Fruit fly (Drosophila melanogaster) whole organism, embryonic: Measurements from ENCODE around the gene Rab30.

Experiments
- Atf3 ChIP-seq: fragments of 200-800 bp; sonication (Bioruptor generic); optimal IDR thresholded peaks from 3 replicates; lab custom pipeline; 2016; ENCODE audit warnings: missing biosample characterization, missing genetic modification characterization
- B-H2 ChIP-seq: fragments of 200-800 bp; sonication (Bioruptor generic); optimal IDR thresholded peaks from 2 replicates; lab custom pipeline; 2018; ENCODE audit warnings: missing biosample characterization, mild to moderate bottlenecking, missing genetic modification characterization
- Bdp1 ChIP-seq: fragments of 200-800 bp; sonication (Bioruptor generic); optimal IDR thresholded peaks from 3 replicates; lab custom pipeline; 2016; ENCODE audit warnings: missing biosample characterization, missing genetic modification characterization
- Blimp-1 ChIP-seq: fragments of 200-800 bp; sonication (Bioruptor generic); optimal IDR thresholded peaks from 3 replicates; lab custom pipeline; 2018; ENCODE audit warnings: missing biosample characterization, missing genetic modification characterization, mild to moderate bottlenecking, moderate library complexity, missing genetic modification reagents
- CG10979 ChIP-seq: fragments of 200-800 bp; sonication (Bioruptor generic); optimal IDR thresholded peaks from 2 replicates; lab custom pipeline; 2018; ENCODE audit warnings: missing biosample characterization, mild to moderate bottlenecking, missing genetic modification characterization, moderate library complexity
- CG12299 ChIP-seq: fragments of 200-800 bp; sonication (Bioruptor generic); optimal IDR thresholded peaks from 2 replicates; lab custom pipeline; 2018; ENCODE audit warnings: missing biosample characterization, mild to moderate bottlenecking, missing genetic modification characterization
- CG17361 ChIP-seq: fragments of 200-800 bp; sonication (Bioruptor generic); IDR thresholded peaks from 3 replicates; pipeline ENCODE4 v1.3.6; 2022; ENCODE audit warnings: missing biosample characterization, missing genetic modification characterization
- CG18262 ChIP-seq: fragments of 200-800 bp; optimal IDR thresholded peaks from 3 replicates; lab custom pipeline; 2019; ENCODE audit warnings: missing biosample characterization, mild to moderate bottlenecking, missing genetic modification characterization, moderate library complexity
- CG2120 ChIP-seq: fragments of 200-800 bp; sonication (Bioruptor generic); optimal IDR thresholded peaks from 3 replicates; lab custom pipeline; 2016; ENCODE audit warnings: missing biosample characterization, missing genetic modification characterization
- CG3838 ChIP-seq: fragments of 200-800 bp; sonication (Bioruptor generic); optimal IDR thresholded peaks from 3 replicates; lab custom pipeline; 2016; ENCODE audit warnings: missing biosample characterization, missing genetic modification characterization
- CG3995 ChIP-seq: fragments of 200-800 bp; sonication (Bioruptor generic); optimal IDR thresholded peaks from 3 replicates; lab custom pipeline; 2016; ENCODE audit warnings: missing biosample characterization, missing genetic modification characterization
- CG43689 ChIP-seq: fragments of 200-800 bp; sonication (Bioruptor generic); IDR thresholded peaks from 2 replicates; pipeline ENCODE4 v1.3.6; 2022; ENCODE audit warnings: missing biosample characterization, missing genetic modification characterization
- CG4404 ChIP-seq: fragments of 200-800 bp; sonication (Bioruptor generic); IDR thresholded peaks from 2 replicates; pipeline ENCODE4 v1.3.6; 2022; ENCODE audit warnings: missing biosample characterization, missing genetic modification characterization
- CG5953 ChIP-seq: fragments of 200-800 bp; sonication (Bioruptor generic); IDR thresholded peaks from 2 replicates; pipeline ENCODE4 v1.3.6; 2022; ENCODE audit warnings: missing biosample characterization, missing genetic modification characterization
- CG6813 ChIP-seq: fragments of 200-800 bp; sonication (Bioruptor generic); optimal IDR thresholded peaks from 2 replicates; lab custom pipeline; 2017; ENCODE audit warnings: missing biosample characterization, missing genetic modification characterization, mild to moderate bottlenecking, moderate library complexity, missing genetic modification reagents
- CG8290 ChIP-seq, 3 experiments: fragments of 200-800 bp; sonication (Bioruptor generic); optimal IDR thresholded peaks; 2 replicates each; lab custom pipeline; 2016 to 2019; ENCODE audit warnings: missing biosample characterization in 3 of 3, missing genetic modification characterization in 3 of 3, mild to moderate bottlenecking in 2 of 3, moderate library complexity in 1 of 3
- CG8924 ChIP-seq: fragments of 200-800 bp; optimal IDR thresholded peaks from 3 replicates; lab custom pipeline; 2019; ENCODE audit warnings: missing biosample characterization, mild to moderate bottlenecking, missing genetic modification characterization, moderate library complexity
- CG8944 ChIP-seq: fragments of 200-800 bp; sonication (Bioruptor generic); optimal IDR thresholded peaks from 3 replicates; lab custom pipeline; 2016; ENCODE audit warnings: missing biosample characterization, missing genetic modification characterization
- CG9437 ChIP-seq: fragments of 200-800 bp; sonication (Bioruptor generic); optimal IDR thresholded peaks from 2 replicates; lab custom pipeline; 2018; ENCODE audit warnings: missing biosample characterization, mild to moderate bottlenecking, missing genetic modification characterization
- CTCF ChIP-seq: fragments of 200-800 bp; sonication (Bioruptor generic); optimal IDR thresholded peaks from 2 replicates; lab custom pipeline; 2017; ENCODE audit warnings: missing biosample characterization, mild to moderate bottlenecking, missing genetic modification characterization, moderate library complexity
- Camta ChIP-seq: fragments of 200-800 bp; sonication (Bioruptor generic); optimal IDR thresholded peaks from 2 replicates; lab custom pipeline; 2016; ENCODE audit warnings: missing biosample characterization, missing genetic modification characterization
- D19A ChIP-seq: fragments of 200-800 bp; optimal IDR thresholded peaks from 3 replicates; lab custom pipeline; 2019; ENCODE audit warnings: missing biosample characterization, mild to moderate bottlenecking, missing genetic modification characterization, moderate library complexity
- Deaf1 ChIP-seq: fragments of 200-800 bp; optimal IDR thresholded peaks from 3 replicates; lab custom pipeline; 2019; ENCODE audit warnings: missing biosample characterization, mild to moderate bottlenecking, missing genetic modification characterization, moderate library complexity
- GATAe ChIP-seq: fragments of 200-800 bp; sonication (Bioruptor generic); conservative IDR thresholded peaks from 2 replicates; pipeline ENCODE4 v1.3.6; 2022; ENCODE audit warnings: missing biosample characterization, missing genetic modification characterization
- Hr3 ChIP-seq: fragments of 200-800 bp; sonication (Bioruptor generic); optimal IDR thresholded peaks from 3 replicates; lab custom pipeline; 2016; ENCODE audit warnings: missing biosample characterization, missing genetic modification characterization
- Hr78 ChIP-seq, 2 experiments: fragments of 200-800 bp in 1 of 2; fragments of >200 bp in 1 of 2; sonication (Bioruptor generic) in 1 of 2; optimal IDR thresholded peaks; 2 replicates each; lab custom pipeline; 2017 to 2019; ENCODE audit warnings: missing biosample characterization in 2 of 2, missing genetic modification characterization in 2 of 2, mild to moderate bottlenecking in 1 of 2, moderate library complexity in 1 of 2
- Lim3 ChIP-seq: fragments of 200-800 bp; sonication (Bioruptor generic); IDR thresholded peaks from 2 replicates; pipeline ENCODE4 v1.3.6; 2022; ENCODE audit warnings: missing biosample characterization, missing genetic modification characterization
- Mad ChIP-seq: fragments of 200-800 bp; sonication (Bioruptor generic); optimal IDR thresholded peaks from 2 replicates; lab custom pipeline; 2016; ENCODE audit warnings: missing biosample characterization, missing genetic modification characterization
- Oli ChIP-seq: fragments of 200-800 bp; sonication (Bioruptor generic); optimal IDR thresholded peaks from 2 replicates; lab custom pipeline; 2018; ENCODE audit warnings: missing biosample characterization, mild to moderate bottlenecking, missing genetic modification characterization, moderate library complexity
- Poxn ChIP-seq: fragments of 200-800 bp; sonication (Bioruptor generic); IDR thresholded peaks from 2 replicates; pipeline ENCODE4 v1.3.6; 2022; ENCODE audit warnings: missing biosample characterization, missing genetic modification characterization
- Sry-β ChIP-seq: fragments of 200-800 bp; sonication (Bioruptor generic); optimal IDR thresholded peaks from 2 replicates; lab custom pipeline; 2018; ENCODE audit warnings: missing biosample characterization, mild to moderate bottlenecking, missing genetic modification characterization, moderate library complexity
- Ssrp ChIP-seq: fragments of 200-800 bp; sonication (Bioruptor generic); optimal IDR thresholded peaks from 2 replicates; lab custom pipeline; 2018; ENCODE audit warnings: missing biosample characterization, mild to moderate bottlenecking, missing genetic modification characterization, moderate library complexity
- Trl ChIP-seq, 3 experiments: fragments of >200 bp in 2 of 3; fragments of 200-800 bp in 1 of 3; sonication (Bioruptor generic) in 1 of 3; optimal IDR thresholded peaks; 2 replicates in 1 of 3; 3 replicates in 2 of 3; lab custom pipeline; 2016 to 2017; ENCODE audit warnings: missing biosample characterization in 1 of 3, missing genetic modification characterization in 1 of 3
- amos ChIP-seq: fragments of 200-800 bp; sonication (Bioruptor generic); IDR thresholded peaks from 2 replicates; pipeline ENCODE4 v1.3.6; 2022; ENCODE audit warnings: missing biosample characterization, missing genetic modification characterization; ENCODE audit not compliant: partially characterized antibody
- br ChIP-seq: fragments of >200 bp; optimal IDR thresholded peaks from 2 replicates; lab custom pipeline; 2017
- chinmo ChIP-seq: fragments of 200-800 bp; sonication (Bioruptor generic); IDR thresholded peaks from 4 replicates; pipeline ENCODE4 v1.3.6; 2022; ENCODE audit warnings: missing biosample characterization, missing genetic modification characterization; ENCODE audit not compliant: partially characterized antibody
- ci ChIP-seq: fragments of 200-800 bp; sonication (Bioruptor generic); IDR thresholded peaks from 3 replicates; pipeline ENCODE4 v1.3.6; 2022; ENCODE audit warnings: missing biosample characterization, missing genetic modification characterization
- danr ChIP-seq: fragments of 200-800 bp; sonication (Bioruptor generic); IDR thresholded peaks from 2 replicates; pipeline ENCODE4 v1.3.6; 2022; ENCODE audit warnings: missing biosample characterization, missing genetic modification characterization
- disco-r ChIP-seq: fragments of 200-800 bp; sonication (Bioruptor generic); optimal IDR thresholded peaks from 2 replicates; lab custom pipeline; 2016; ENCODE audit warnings: missing biosample characterization, missing genetic modification characterization
- ems ChIP-seq: fragments of 200-800 bp; sonication (Bioruptor generic); optimal IDR thresholded peaks from 3 replicates; lab custom pipeline; 2016; ENCODE audit warnings: missing biosample characterization, missing genetic modification characterization
- fd3F ChIP-seq: fragments of 200-800 bp; sonication (Bioruptor generic); optimal IDR thresholded peaks from 2 replicates; lab custom pipeline; 2018; ENCODE audit warnings: missing biosample characterization, mild to moderate bottlenecking, missing genetic modification characterization, moderate library complexity
- fd64A ChIP-seq: fragments of 200-800 bp; sonication (Bioruptor generic); optimal IDR thresholded peaks from 3 replicates; lab custom pipeline; 2018; ENCODE audit warnings: missing biosample characterization, mild to moderate bottlenecking, missing genetic modification characterization
- grau ChIP-seq: fragments of 200-800 bp; optimal IDR thresholded peaks from 3 replicates; lab custom pipeline; 2019; ENCODE audit warnings: missing biosample characterization, mild to moderate bottlenecking, missing genetic modification characterization, moderate library complexity
- gsb ChIP-seq: fragments of 200-800 bp; sonication (Bioruptor generic); IDR thresholded peaks from 2 replicates; pipeline ENCODE4 v1.3.6; 2022; ENCODE audit warnings: missing biosample characterization, missing genetic modification characterization
- nmo ChIP-seq: fragments of 200-800 bp; sonication (Bioruptor generic); optimal IDR thresholded peaks from 2 replicates; lab custom pipeline; 2018; ENCODE audit warnings: missing biosample characterization, mild to moderate bottlenecking, missing genetic modification characterization, moderate library complexity
- peb ChIP-seq: fragments of 200-800 bp; sonication (Bioruptor generic); IDR thresholded peaks from 2 replicates; pipeline ENCODE4 v1.3.6; 2022; ENCODE audit warnings: missing biosample characterization, missing genetic modification characterization
- phol ChIP-seq: fragments of 200-800 bp; sonication (Bioruptor generic); optimal IDR thresholded peaks from 3 replicates; lab custom pipeline; 2018; ENCODE audit warnings: missing biosample characterization, mild to moderate bottlenecking, missing genetic modification characterization, moderate library complexity
- salm ChIP-seq: fragments of 200-800 bp; sonication (Bioruptor generic); optimal IDR thresholded peaks from 2 replicates; lab custom pipeline; 2018; ENCODE audit warnings: missing biosample characterization, mild to moderate bottlenecking, missing genetic modification characterization
- ssp ChIP-seq: fragments of 200-800 bp; sonication (Bioruptor generic); IDR thresholded peaks from 2 replicates; pipeline ENCODE4 v1.3.6; 2022; ENCODE audit warnings: missing biosample characterization, missing genetic modification characterization
- toy ChIP-seq: fragments of 200-800 bp; sonication (Bioruptor generic); IDR thresholded peaks from 2 replicates; pipeline ENCODE4 v1.3.6; 2022; ENCODE audit warnings: missing biosample characterization, missing genetic modification characterization
- wor ChIP-seq: fragments of 200-800 bp; sonication (Bioruptor generic); IDR thresholded peaks from 2 replicates; pipeline ENCODE4 v1.3.6; 2022; ENCODE audit warnings: missing biosample characterization, missing genetic modification characterization

Gene Rab30

dm6 chr2L:7032517-7032951, at the start of gene Rab30, which contains the start of gene Caper:
Rab30 (minus strand) TSS chr2L:7032606.
Caper (plus strand) TSS chr2L:7032721.
- peak; percentile 53 for TF ChIP-seq CG8944 (GFP tag; lab: Kevin White, UChicago)
- no peak for TF ChIP-seq gsb (GFP tag; lab: Robert Waterston, UW)
- peak; percentile 46 for TF ChIP-seq Hr3 (GFP tag; lab: Kevin White, UChicago)
- peak; percentile 88 for TF ChIP-seq nmo (GFP tag; lab: Kevin White, UChicago)
- no peak for TF ChIP-seq CG5953 (GFP tag; lab: Robert Waterston, UW)
- peak; percentile 9 for TF ChIP-seq Mad (GFP tag; lab: Kevin White, UChicago)
- TF ChIP-seq br (lab: Kevin White, UChicago), result no peak
- TF ChIP-seq peb (GFP tag; lab: Robert Waterston, UW), result no peak
- peak; percentile 79; the same call in 2 of the 3 replicates for TF ChIP-seq ci (GFP tag; lab: Robert Waterston, UW)
- peak; percentile 49; the same call in 1 of the 3 replicates for TF ChIP-seq CG17361
- peak; percentile 84 for TF ChIP-seq CG3995 (GFP tag; lab: Kevin White, UChicago)
- no peak for TF ChIP-seq Lim3
- peak; percentile 99 for TF ChIP-seq amos (GFP tag; lab: Robert Waterston, UW)
- TF ChIP-seq ems, result peak; percentile 54
- TF ChIP-seq Atf3, result peak; percentile 5
- TF ChIP-seq CG9437 (GFP tag; lab: Kevin White, UChicago), result peak; percentile 72
- peak; percentile 62 for TF ChIP-seq ssp (GFP tag; lab: Robert Waterston, UW)
- no peak for TF ChIP-seq Ssrp (tag; lab: Kevin White, UChicago)
- no peak for TF ChIP-seq disco-r (GFP tag; lab: Kevin White, UChicago)
- peak; percentile 19 for TF ChIP-seq salm (tag; lab: Kevin White, UChicago)
- TF ChIP-seq CTCF (GFP tag; lab: Kevin White, UChicago), result peak; percentile 42
- TF ChIP-seq CG8290 (GFP tag; optimal IDR thresholded peaks at IDR 0.05; lab: Kevin White, UChicago), result peak; percentile 61
- peak in 1 of 2 experiments; percentile 87 for TF ChIP-seq CG8290 (tag; optimal IDR thresholded peaks at IDR 0.05; lab: Kevin White, UChicago)
- TF ChIP-seq fd64A (GFP tag; lab: Kevin White, UChicago), result no peak
- TF ChIP-seq phol (tag; lab: Kevin White, UChicago), result peak; percentile 67
- no peak for TF ChIP-seq Blimp-1 (GFP tag; lab: Kevin White, UChicago)
- TF ChIP-seq CG2120 (GFP tag; lab: Kevin White, UChicago), result peak; percentile 80
- peak; percentile 21 for TF ChIP-seq CG10979
- no peak for TF ChIP-seq CG43689 (GFP tag; lab: Robert Waterston, UW)
- TF ChIP-seq Bdp1, result no peak
- TF ChIP-seq chinmo, result peak; percentile 98
- TF ChIP-seq CG8924, result peak; percentile 55
- TF ChIP-seq CG18262 (tag; lab: Kevin White, UChicago), result peak; percentile 9
- TF ChIP-seq Poxn (GFP tag; lab: Robert Waterston, UW), result no peak
- no peak for TF ChIP-seq wor (GFP tag; lab: Robert Waterston, UW)
- TF ChIP-seq Deaf1, result peak; percentile 58
- no peak for TF ChIP-seq Oli
- no peak for TF ChIP-seq fd3F (GFP tag; lab: Kevin White, UChicago)
- TF ChIP-seq CG4404 (GFP tag; lab: Robert Waterston, UW), result no peak
- no peak for TF ChIP-seq CG6813 (GFP tag; lab: Kevin White, UChicago)
- peak; percentile 55 for TF ChIP-seq CG12299
- TF ChIP-seq B-H2 (GFP tag; lab: Kevin White, UChicago), result peak; percentile 88
- peak; percentile 77 for TF ChIP-seq grau (tag; lab: Kevin White, UChicago)
- no peak for TF ChIP-seq Trl (optimal IDR thresholded peaks at IDR 0.05; lab: Kevin White, UChicago)
- peak; percentile 81 for TF ChIP-seq Trl (GFP tag; optimal IDR thresholded peaks at IDR 0.05; lab: Kevin White, UChicago)
- TF ChIP-seq D19A (tag; lab: Kevin White, UChicago), result peak; percentile 32
- TF ChIP-seq toy (GFP tag; lab: Robert Waterston, UW), result no peak
- TF ChIP-seq Hr78 (GFP tag; optimal IDR thresholded peaks at IDR 0.05; lab: Kevin White, UChicago), result no peak
- no peak for TF ChIP-seq Camta
- no peak for TF ChIP-seq GATAe (GFP tag; lab: Robert Waterston, UW)
- no peak for TF ChIP-seq danr
- TF ChIP-seq Sry-β (GFP tag; lab: Kevin White, UChicago), result no peak
- TF ChIP-seq CG3838, result no peak
